Worm (Caenorhabditis elegans) whole organism, young adult: ENCODE data around the gene srbc-8.

ENCODE experiments used
- Y56A3A.18 ChIP-seq: fragments of 200-800 bp; sonication (Bioruptor generic); IDR thresholded peaks from 2 replicates; pipeline ENCODE4 v1.3.6; 2022; ENCODE audit warnings: missing genetic modification reagents, missing genetic modification characterization, missing compliant biosample characterization
- him-1 ChIP-seq: sonication (generic microtip); optimal IDR thresholded peaks from 2 replicates; lab custom pipeline; 2016; ENCODE audit warnings: missing genotype, missing genetic modification reagents, missing genetic modification characterization, missing compliant biosample characterization
- nfyb-1 ChIP-seq: fragments of 200-800 bp; sonication (Bioruptor generic); IDR thresholded peaks from 2 replicates; pipeline ENCODE4 v1.3.6; 2022; ENCODE audit warnings: missing genetic modification reagents, missing genetic modification characterization, missing compliant biosample characterization
- repo-1 ChIP-seq: sonication (generic microtip); optimal IDR thresholded peaks from 2 replicates; lab custom pipeline; 2017; ENCODE audit warnings: mild to moderate bottlenecking, missing genetic modification characterization, missing compliant biosample characterization
- snpc-1.3 ChIP-seq: sonication (generic microtip); optimal IDR thresholded peaks from 2 replicates; lab custom pipeline; 2017; ENCODE audit warnings: missing genetic modification characterization, mild to moderate bottlenecking, missing compliant biosample characterization, antibody characterized with exemption, moderate library complexity, missing genotype, missing genetic modification reagents; ENCODE audit not compliant: insufficient read depth

- TF ChIP-seq nfyb-1 (no peak), him-1 (tag; lab: Kevin White, UChicago) (no peak), repo-1 (tag; lab: Kevin White, UChicago) (no peak), Y56A3A.18 (no peak), snpc-1.3 (tag; lab: Kevin White, UChicago) (no peak)
These were observed 47.4 kb downstream of the srbc-8 start, which contains the start of gene F25E5.9 for ce11 chrV:7437538-7437937.
